Fruit fly (Drosophila melanogaster) whole organism, adult: ENCODE measurements around the gene Spn.

Source experiments
- CG11617 ChIP-seq: fragments of 200-800 bp; sonication (Bioruptor generic); optimal IDR thresholded peaks from 2 replicates; lab custom pipeline; 2017; ENCODE audit warnings: mild to moderate bottlenecking, missing biosample characterization, missing genetic modification reagents, missing genetic modification characterization
- CG12768 ChIP-seq: fragments of 200-800 bp; sonication (Bioruptor generic); optimal IDR thresholded peaks from 2 replicates; lab custom pipeline; 2017; ENCODE audit warnings: missing biosample characterization, missing genetic modification characterization, mild to moderate bottlenecking, moderate library complexity, missing genetic modification reagents
- CG14711 ChIP-seq: fragments of 200-800 bp; sonication (Bioruptor generic); optimal IDR thresholded peaks from 2 replicates; lab custom pipeline; 2018; ENCODE audit warnings: missing biosample characterization, mild to moderate bottlenecking, missing genetic modification characterization, moderate library complexity
- CG1620 ChIP-seq: fragments of 200-800 bp; sonication (Bioruptor generic); optimal IDR thresholded peaks from 2 replicates; lab custom pipeline; 2016; ENCODE audit warnings: missing biosample characterization, missing genetic modification characterization
- CG33017 ChIP-seq: fragments of 200-800 bp; sonication (Bioruptor generic); optimal IDR thresholded peaks from 2 replicates; lab custom pipeline; 2018; ENCODE audit warnings: missing biosample characterization, mild to moderate bottlenecking, missing genetic modification characterization, moderate library complexity
- CG5204 ChIP-seq: fragments of 200-800 bp; sonication (Bioruptor generic); optimal IDR thresholded peaks from 2 replicates; lab custom pipeline; 2016; ENCODE audit warnings: missing biosample characterization, missing genetic modification characterization
- CG7045 ChIP-seq: fragments of 200-800 bp; sonication (Bioruptor generic); optimal IDR thresholded peaks from 2 replicates; lab custom pipeline; 2017; ENCODE audit warnings: missing biosample characterization, mild to moderate bottlenecking, missing genetic modification characterization
- CG7101 ChIP-seq: fragments of 200-800 bp; sonication (Bioruptor generic); optimal IDR thresholded peaks from 2 replicates; lab custom pipeline; 2018; ENCODE audit warnings: missing biosample characterization, mild to moderate bottlenecking, missing genetic modification characterization, moderate library complexity
- Clk ChIP-seq: fragments of 200-800 bp; sonication (Bioruptor generic); optimal IDR thresholded peaks from 2 replicates; lab custom pipeline; 2017; ENCODE audit warnings: missing biosample characterization, missing genetic modification characterization
- Crg-1 ChIP-seq: fragments of 200-800 bp; sonication (Bioruptor generic); optimal IDR thresholded peaks from 2 replicates; lab custom pipeline; 2016; ENCODE audit warnings: missing biosample characterization, missing genetic modification characterization
- Hr96 ChIP-seq: fragments of 200-800 bp; sonication (Bioruptor generic); optimal IDR thresholded peaks from 2 replicates; lab custom pipeline; 2016; ENCODE audit warnings: missing biosample characterization, missing genetic modification characterization
- Mnt ChIP-seq: fragments of 200-800 bp; sonication (Bioruptor generic); optimal IDR thresholded peaks from 2 replicates; lab custom pipeline; 2016; ENCODE audit warnings: missing biosample characterization, mild to moderate bottlenecking, missing genetic modification characterization
- bab1 ChIP-seq: fragments of 200-800 bp; sonication (Bioruptor generic); optimal IDR thresholded peaks from 3 replicates; lab custom pipeline; 2019; ENCODE audit warnings: missing biosample characterization, mild to moderate bottlenecking, missing genetic modification characterization, moderate library complexity
- cic ChIP-seq: fragments of 200-800 bp; sonication (Bioruptor generic); optimal IDR thresholded peaks from 2 replicates; lab custom pipeline; 2017; ENCODE audit warnings: missing biosample characterization, mild to moderate bottlenecking, missing genetic modification characterization, moderate library complexity
- cnc ChIP-seq, 2 experiments: fragments of >200 bp; optimal IDR thresholded peaks; 2 replicates each; lab custom pipeline; 2017
- kay ChIP-seq: fragments of 200-800 bp; sonication (Bioruptor generic); peaks from one replicate; lab custom pipeline; 2016; ENCODE audit warnings: missing biosample characterization, missing genetic modification characterization, borderline replicate concordance
- ovo ChIP-seq: fragments of 200-800 bp; sonication (Bioruptor generic); optimal IDR thresholded peaks from 2 replicates; lab custom pipeline; 2016; ENCODE audit warnings: missing biosample characterization, missing genetic modification characterization
- pad ChIP-seq: fragments of 200-800 bp; sonication (Bioruptor generic); optimal IDR thresholded peaks from 3 replicates; lab custom pipeline; 2017; ENCODE audit warnings: missing biosample characterization, missing genetic modification characterization, mild to moderate bottlenecking, moderate library complexity, missing genetic modification reagents
- tj ChIP-seq: fragments of 200-800 bp; sonication (Bioruptor generic); optimal IDR thresholded peaks from 3 replicates; lab custom pipeline; 2017; ENCODE audit warnings: missing biosample characterization, mild to moderate bottlenecking, missing genetic modification characterization, moderate library complexity
- toe ChIP-seq: fragments of 200-800 bp; sonication (Bioruptor generic); optimal IDR thresholded peaks from 2 replicates; lab custom pipeline; 2016; ENCODE audit warnings: missing biosample characterization, missing genetic modification characterization

Spn gene

DNA sequence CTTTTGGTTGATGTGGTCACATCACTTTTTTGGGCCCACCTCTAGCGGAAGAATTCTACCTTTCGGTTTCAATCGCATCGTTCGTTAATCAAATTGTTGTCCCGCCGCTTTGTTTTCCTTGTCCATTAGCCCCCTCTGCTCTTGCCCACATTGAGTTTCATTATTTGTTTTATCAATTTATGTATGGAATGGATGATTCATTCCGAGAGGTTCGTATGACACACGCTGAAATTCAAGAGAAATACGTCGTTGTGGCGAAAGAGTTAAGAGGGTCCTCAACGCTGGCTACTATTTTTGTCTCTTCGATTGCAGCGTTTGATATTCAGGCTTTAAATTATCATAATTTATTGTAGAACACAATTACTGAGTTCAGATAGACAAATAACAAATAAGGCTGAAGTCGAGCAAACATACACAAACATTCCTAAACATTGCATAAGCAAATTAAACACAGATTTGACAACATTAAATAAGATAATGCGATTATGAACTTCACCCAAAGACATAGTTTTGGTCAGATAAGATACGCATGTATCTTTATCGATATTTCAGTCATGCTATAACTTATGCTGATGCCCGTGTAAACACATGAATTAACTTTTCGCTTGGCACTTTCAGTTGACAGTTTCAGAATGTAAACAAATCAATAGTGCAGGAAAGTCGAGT is 60.4 kb downstream of the Spn start:
- TF ChIP-seq tj (GFP tag; lab: Kevin White, UChicago), result no peak
- TF ChIP-seq CG7101 (tag; lab: Kevin White, UChicago), result no peak
- no peak for TF ChIP-seq Crg-1
- TF ChIP-seq CG1620 (GFP tag; lab: Kevin White, UChicago), result no peak
- no peak for TF ChIP-seq CG33017 (tag; lab: Kevin White, UChicago)
- no peak for TF ChIP-seq Hr96
- TF ChIP-seq Clk (GFP tag; lab: Kevin White, UChicago), result no peak
- TF ChIP-seq kay (GFP tag; lab: Kevin White, UChicago), result no peak
- no peak for TF ChIP-seq CG7045 (GFP tag; lab: Kevin White, UChicago)
- no peak for TF ChIP-seq toe (GFP tag; lab: Kevin White, UChicago)
- no peak for TF ChIP-seq CG14711 (tag; lab: Kevin White, UChicago)
- no peak for TF ChIP-seq Mnt (GFP tag; lab: Kevin White, UChicago)
- TF ChIP-seq CG11617 (GFP tag; lab: Kevin White, UChicago), result no peak
- no peak for TF ChIP-seq ovo (GFP tag; lab: Kevin White, UChicago)
- TF ChIP-seq cic, result no peak
- no peak for TF ChIP-seq cnc (optimal IDR thresholded peaks at IDR 0.05; lab: Kevin White, UChicago)
- no peak for TF ChIP-seq CG5204 (GFP tag; lab: Kevin White, UChicago)
- no peak for TF ChIP-seq bab1
- TF ChIP-seq CG12768, result no peak

- TF ChIP-seq bab1 (no peak), CG33017 (tag; lab: Kevin White, UChicago) (no peak), cic (no peak), kay (GFP tag; lab: Kevin White, UChicago) (no peak), CG7101 (tag; lab: Kevin White, UChicago) (peak; percentile 16), tj (GFP tag; lab: Kevin White, UChicago) (peak; percentile 25), CG7045 (GFP tag; lab: Kevin White, UChicago) (no peak), Clk (GFP tag; lab: Kevin White, UChicago) (no peak), toe (GFP tag; lab: Kevin White, UChicago) (no peak), CG12768 (peak; percentile 37), CG14711 (tag; lab: Kevin White, UChicago) (peak; percentile 17), CG11617 (GFP tag; lab: Kevin White, UChicago) (no peak)
Observed at dm6 chr3L:2490752-2491151, 63.3 kb downstream of the Spn start.

DNA sequence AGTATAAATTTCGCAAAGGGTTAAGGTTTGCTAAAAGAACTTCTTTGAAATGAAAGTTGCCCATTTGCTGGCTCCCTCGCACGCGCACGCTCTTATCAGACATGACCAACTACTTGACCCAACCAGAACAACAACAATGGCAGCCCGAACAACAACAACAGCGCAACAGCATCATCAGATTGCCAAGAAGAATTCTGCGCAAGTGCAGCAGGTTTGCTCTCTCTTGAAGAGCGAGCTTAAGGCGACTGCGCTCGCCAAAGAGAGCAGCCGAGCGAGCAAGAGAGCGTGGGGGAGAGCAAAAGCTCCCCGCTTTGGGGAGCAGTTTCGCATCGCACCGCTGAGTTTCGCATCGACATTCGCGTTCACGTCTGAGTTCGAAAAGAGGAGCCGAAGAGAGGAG is 64.2 kb downstream of the Spn start:
- no peak for TF ChIP-seq Hr96
- no peak for TF ChIP-seq toe (GFP tag; lab: Kevin White, UChicago)
- TF ChIP-seq kay (GFP tag; lab: Kevin White, UChicago), result no peak
- TF ChIP-seq bab1, result peak; percentile 17
- no peak for TF ChIP-seq pad
- TF ChIP-seq cic, result no peak

DNA sequence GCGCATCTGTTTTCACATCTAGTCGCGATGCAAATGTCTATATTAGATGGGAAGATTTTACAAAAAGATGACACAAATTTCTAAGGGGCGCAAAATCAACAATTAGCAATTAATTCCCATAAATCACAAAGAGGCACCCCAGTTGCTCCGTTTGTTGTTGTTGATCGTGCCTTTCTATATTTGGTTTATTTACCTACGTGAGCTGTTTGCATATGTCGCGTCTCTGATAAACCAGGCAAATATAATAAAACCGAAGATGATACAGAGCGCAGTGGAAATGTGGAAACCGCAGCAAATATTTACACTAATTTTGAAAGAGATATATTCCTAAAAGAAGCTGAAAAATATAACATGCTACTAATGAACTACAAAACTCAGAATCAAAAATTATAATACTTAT is 64.7 kb downstream of the Spn start:
- TF ChIP-seq Mnt (GFP tag; lab: Kevin White, UChicago) (no peak), ovo (GFP tag; lab: Kevin White, UChicago) (no peak), kay (GFP tag; lab: Kevin White, UChicago) (peak; percentile 72), tj (GFP tag; lab: Kevin White, UChicago) (no peak), CG7045 (GFP tag; lab: Kevin White, UChicago) (peak; percentile 80), CG12768 (peak; percentile 11), Hr96 (no peak)

DNA sequence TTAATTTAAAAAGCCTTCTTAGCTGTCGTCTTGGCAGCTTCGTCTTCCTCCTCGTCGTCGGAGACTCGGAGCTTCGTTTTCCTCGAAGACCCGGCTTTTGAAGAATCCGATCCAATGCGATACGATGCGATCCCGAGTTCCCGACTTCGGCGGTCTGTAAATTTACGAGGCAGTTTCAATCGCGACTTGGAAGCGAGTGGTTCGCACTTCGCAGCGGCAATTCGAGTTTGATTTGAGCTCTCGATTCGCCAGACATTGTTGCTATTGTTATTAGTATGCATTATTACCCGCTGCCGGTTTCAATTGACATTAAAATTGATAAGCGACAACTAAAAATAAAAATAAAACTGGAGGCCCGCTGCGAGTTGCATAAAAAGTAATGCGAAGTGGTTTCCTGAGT is 65.5 kb downstream of the Spn start, which contains the start of gene CG1146:
CG1146 (plus strand) TSS at position 171 of the 400 bp plus-strand sequence.
- TF ChIP-seq CG7101 (tag; lab: Kevin White, UChicago), result no peak
- TF ChIP-seq CG12768, result peak; percentile 7

DNA sequence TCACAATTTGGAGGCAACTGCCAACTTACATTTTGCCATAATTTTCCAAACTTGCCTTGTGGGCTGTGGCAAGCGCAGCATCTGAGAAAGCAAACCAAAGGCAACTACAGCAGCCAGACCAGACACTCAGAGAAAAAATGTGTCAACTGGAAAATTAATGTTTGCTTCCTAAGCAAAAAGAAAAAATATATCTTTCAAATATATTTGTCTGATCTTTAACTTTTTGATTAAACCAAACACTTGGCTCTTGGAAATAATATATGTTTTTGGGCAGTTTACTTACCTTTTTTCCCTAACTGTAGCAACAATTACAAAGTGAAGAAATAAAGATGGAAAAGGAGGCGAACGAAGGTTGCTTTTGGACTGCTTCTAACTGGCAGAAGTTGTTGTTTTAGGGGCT is 66.8 kb downstream of the Spn start:
- TF ChIP-seq tj (GFP tag; lab: Kevin White, UChicago), result no peak
- no peak for TF ChIP-seq Clk (GFP tag; lab: Kevin White, UChicago)

DNA sequence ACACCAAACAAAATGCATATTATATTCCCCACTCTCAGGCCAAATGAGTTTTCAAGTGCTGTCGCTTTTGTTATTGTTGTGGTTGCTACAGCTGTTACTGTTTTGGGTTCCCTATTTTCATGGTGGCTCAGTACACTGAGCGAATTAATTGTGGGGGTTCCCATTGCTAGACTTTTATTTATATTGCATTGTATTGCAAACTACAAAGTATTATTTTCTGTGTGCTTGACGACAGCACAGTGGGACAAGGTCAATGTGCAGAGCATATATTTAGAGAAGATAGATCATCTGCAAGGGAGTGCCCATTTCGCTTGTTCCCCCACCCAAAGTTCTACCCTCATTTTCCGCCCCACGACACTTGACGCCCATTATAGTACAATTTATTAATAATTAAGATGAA is 67.6 kb downstream of the Spn start:
- no peak for TF ChIP-seq CG11617 (GFP tag; lab: Kevin White, UChicago)
- TF ChIP-seq CG5204 (GFP tag; lab: Kevin White, UChicago), result no peak
- TF ChIP-seq CG14711 (tag; lab: Kevin White, UChicago), result no peak
- TF ChIP-seq ovo (GFP tag; lab: Kevin White, UChicago), result no peak
- TF ChIP-seq CG12768, result no peak
- TF ChIP-seq CG33017 (tag; lab: Kevin White, UChicago), result no peak
- TF ChIP-seq CG1620 (GFP tag; lab: Kevin White, UChicago), result no peak
- TF ChIP-seq Clk (GFP tag; lab: Kevin White, UChicago), result no peak
- TF ChIP-seq toe (GFP tag; lab: Kevin White, UChicago), result no peak
- no peak for TF ChIP-seq kay (GFP tag; lab: Kevin White, UChicago)
- no peak for TF ChIP-seq pad
- no peak for TF ChIP-seq Hr96
- no peak for TF ChIP-seq bab1
- TF ChIP-seq cic, result no peak
- TF ChIP-seq cnc (optimal IDR thresholded peaks at IDR 0.05; lab: Kevin White, UChicago), result no peak
